Worm (Caenorhabditis elegans) whole organism, midembryonic: Measurements from ENCODE around the gene H06H21.11.

Source experiments
- T22C8.4 ChIP-seq: fragments of 200-800 bp; sonication (Bioruptor generic); IDR thresholded peaks from 2 replicates; pipeline ENCODE4 v1.3.6; 2022; ENCODE audit warnings: missing genetic modification characterization, missing compliant biosample characterization
- cog-1 ChIP-seq: sonication (generic microtip); optimal IDR thresholded peaks from 2 replicates; lab custom pipeline; 2016; ENCODE audit warnings: missing genetic modification characterization, missing compliant biosample characterization
- flt-1 ChIP-seq: fragments of 200-800 bp; sonication (Bioruptor generic); IDR thresholded peaks from 2 replicates; pipeline ENCODE4 v1.3.6; 2022; ENCODE audit warnings: missing genetic modification characterization, missing compliant biosample characterization
- klf-2 ChIP-seq: fragments of 200-800 bp; sonication (Bioruptor generic); conservative IDR thresholded peaks from 2 replicates; pipeline ENCODE4 v1.3.6; 2022; ENCODE audit warnings: missing genetic modification reagents, missing genetic modification characterization, missing compliant biosample characterization
- med-1 ChIP-seq: sonication (generic microtip); optimal IDR thresholded peaks from 2 replicates; lab custom pipeline; 2017; ENCODE audit warnings: missing genetic modification characterization, mild to moderate bottlenecking, missing compliant biosample characterization, antibody characterized with exemption, missing genetic modification reagents; ENCODE audit not compliant: insufficient read depth
- ref-1 ChIP-seq: fragments of 200-800 bp; sonication (Bioruptor generic); conservative IDR thresholded peaks from 2 replicates; pipeline ENCODE4 v1.3.6; 2022; ENCODE audit warnings: missing genetic modification reagents, missing genetic modification characterization, missing compliant biosample characterization
- tab-1 ChIP-seq: fragments of 200-800 bp; sonication (Bioruptor generic); IDR thresholded peaks from 2 replicates; pipeline ENCODE4 v1.3.6; 2022; ENCODE audit warnings: missing genetic modification characterization, missing compliant biosample characterization
- ztf-23 ChIP-seq: fragments of 200-800 bp; sonication (Bioruptor generic); IDR thresholded peaks from 2 replicates; pipeline ENCODE4 v1.3.6; 2022; ENCODE audit warnings: missing genetic modification reagents, missing genetic modification characterization, missing compliant biosample characterization
- ztf-29 ChIP-seq: fragments of 200-800 bp; sonication (Bioruptor generic); IDR thresholded peaks from 2 replicates; pipeline ENCODE4 v1.3.6; 2022; ENCODE audit warnings: missing genetic modification reagents, missing genetic modification characterization, missing compliant biosample characterization

DNA sequence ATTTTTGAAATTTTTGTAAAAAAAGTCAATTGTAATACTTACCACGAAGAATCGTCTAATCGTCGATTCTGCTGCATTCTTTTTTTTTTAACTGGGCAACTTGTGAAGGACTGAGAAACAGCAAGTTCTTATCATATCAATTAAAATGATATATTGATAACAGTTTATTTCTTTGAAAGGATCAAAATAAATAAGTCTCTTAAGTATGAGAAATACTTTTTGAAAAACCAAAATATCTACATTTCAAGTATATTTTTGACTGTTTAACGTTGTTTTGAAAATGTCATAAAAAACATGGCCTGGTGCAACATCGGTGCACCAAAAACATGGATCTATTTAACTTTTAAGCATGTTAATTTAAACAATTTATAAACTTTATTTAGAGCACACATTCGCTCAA is 49.1 kb upstream of the H06H21.11 start, which contains the start of gene Y17G9A.2:
- TF ChIP-seq T22C8.4 (GFP tag; lab: Robert Waterston, UW), result no peak
- TF ChIP-seq flt-1, result no peak
- no peak for TF ChIP-seq tab-1
- no peak for TF ChIP-seq ztf-29 (GFP tag; lab: Robert Waterston, UW)
- TF ChIP-seq cog-1, result no peak
- no peak for TF ChIP-seq ref-1 (GFP tag; lab: Robert Waterston, UW)
- no peak for TF ChIP-seq ztf-23
- TF ChIP-seq klf-2 (GFP tag; lab: Robert Waterston, UW), result no peak
- TF ChIP-seq med-1 (GFP tag; lab: Kevin White, UChicago), result no peak
